Worm (Caenorhabditis elegans) whole organism, early embryonic: ENCODE results near the gene C50B6.9.

ENCODE experiments used
- B0310.2 ChIP-seq: sonication (generic microtip); optimal IDR thresholded peaks from 2 replicates; lab custom pipeline; 2016; ENCODE audit warnings: mild to moderate bottlenecking, missing genetic modification characterization, missing compliant biosample characterization
- F13C5.2 ChIP-seq: sonication (generic microtip); optimal IDR thresholded peaks from 2 replicates; lab custom pipeline; 2017; ENCODE audit warnings: mild to moderate bottlenecking, missing genetic modification characterization, inconsistent platforms, missing compliant biosample characterization
- aly-1 ChIP-seq: sonication (generic microtip); optimal IDR thresholded peaks from 2 replicates; lab custom pipeline; 2016; ENCODE audit warnings: missing genetic modification characterization, missing compliant biosample characterization
- ama-1 ChIP-seq: fragments of 150-350 bp; optimal IDR thresholded peaks from 2 replicates; lab custom pipeline; 2014
- ceh-13 ChIP-seq: fragments of 200-800 bp; sonication (Bioruptor generic); optimal IDR thresholded peaks from 2 replicates; lab custom pipeline; 2018; ENCODE audit warnings: mild to moderate bottlenecking, missing genetic modification characterization, missing compliant biosample characterization
- ceh-36 ChIP-seq: sonication (generic microtip); optimal IDR thresholded peaks from 2 replicates; lab custom pipeline; 2016; ENCODE audit warnings: missing genetic modification characterization, inconsistent platforms, missing compliant biosample characterization
- ets-7 ChIP-seq: sonication (generic microtip); optimal IDR thresholded peaks from 2 replicates; lab custom pipeline; 2016; ENCODE audit warnings: missing genotype, missing genetic modification characterization, missing compliant biosample characterization
- flt-1 ChIP-seq: fragments of 200-800 bp; sonication (Bioruptor generic); IDR thresholded peaks from 2 replicates; pipeline ENCODE4 v1.3.6; 2022; ENCODE audit warnings: missing genetic modification characterization, missing compliant biosample characterization
- hmbx-1 ChIP-seq: sonication (generic microtip); optimal IDR thresholded peaks from 2 replicates; lab custom pipeline; 2016; ENCODE audit warnings: mild to moderate bottlenecking, missing genetic modification characterization, missing compliant biosample characterization
- hmg-4 ChIP-seq: fragments of 200-800 bp; sonication (Bioruptor generic); optimal IDR thresholded peaks from 2 replicates; lab custom pipeline; 2018; ENCODE audit warnings: mild to moderate bottlenecking, missing genetic modification characterization, missing compliant biosample characterization
- hnd-1 ChIP-seq: sonication (generic microtip); optimal IDR thresholded peaks from 2 replicates; lab custom pipeline; 2016; ENCODE audit warnings: missing genetic modification characterization, missing compliant biosample characterization
- pes-1 ChIP-seq: fragments of 200-800 bp; sonication (Bioruptor generic); IDR thresholded peaks from 2 replicates; pipeline ENCODE4 v1.3.6; 2022; ENCODE audit warnings: missing genetic modification reagents, missing genetic modification characterization, missing compliant biosample characterization
- scrt-1 ChIP-seq: fragments of 200-800 bp; sonication (Bioruptor generic); IDR thresholded peaks from 2 replicates; pipeline ENCODE4 v1.3.6; 2022; ENCODE audit warnings: missing genetic modification characterization, missing compliant biosample characterization
- sea-1 ChIP-seq: fragments of 200-800 bp; sonication (Bioruptor generic); conservative IDR thresholded peaks from 2 replicates; pipeline ENCODE4 v1.3.6; 2022; ENCODE audit warnings: missing genetic modification characterization, missing compliant biosample characterization
- tbx-11 ChIP-seq: fragments of 200-800 bp; sonication (Bioruptor generic); IDR thresholded peaks from 2 replicates; pipeline ENCODE4 v1.3.6; 2022; ENCODE audit warnings: missing genetic modification characterization, missing compliant biosample characterization
- tbx-37 ChIP-seq: fragments of 200-800 bp; sonication (Bioruptor generic); conservative IDR thresholded peaks from 2 replicates; pipeline ENCODE4 v1.3.6; 2022; ENCODE audit warnings: missing genetic modification reagents, missing genetic modification characterization, missing compliant biosample characterization
- tra-4 ChIP-seq: sonication (generic microtip); optimal IDR thresholded peaks from 2 replicates; lab custom pipeline; 2017; ENCODE audit warnings: missing genetic modification characterization, missing compliant biosample characterization

The C50B6.9 gene

DNA sequence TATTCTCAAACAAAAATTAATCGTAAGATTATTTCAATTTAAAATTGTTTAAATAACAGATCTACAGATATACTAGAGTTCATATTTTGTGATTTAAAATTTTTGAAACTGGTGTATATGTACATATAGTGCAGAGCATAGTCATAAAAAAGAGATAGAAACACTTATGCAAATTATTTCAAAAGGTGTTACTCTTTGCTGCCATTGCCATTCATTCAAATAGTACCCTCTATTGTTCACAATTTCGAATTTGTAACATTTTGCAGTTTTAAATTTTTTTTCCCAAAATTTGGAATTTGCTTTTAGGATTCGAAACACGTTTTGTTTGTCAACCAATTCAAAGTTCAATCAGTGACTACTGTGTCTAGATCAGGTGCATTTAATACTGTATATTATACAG is 24.1 kb downstream of the C50B6.9 start, which contains the start of gene F32H5.4:
F32H5.4 (plus strand) TSS at position 301 of the 400 bp plus-strand sequence.
- no peak for TF ChIP-seq tbx-11 (GFP tag; lab: Robert Waterston, UW)
- TF ChIP-seq pes-1 = no peak
- TF ChIP-seq F13C5.2 (tag; lab: Kevin White, UChicago) = no peak
- TF ChIP-seq ceh-36 (tag; lab: Kevin White, UChicago) = no peak
- TF ChIP-seq hmbx-1 (tag; lab: Kevin White, UChicago) = no peak
- no peak for TF ChIP-seq sea-1 (GFP tag; lab: Robert Waterston, UW)
- TF ChIP-seq scrt-1 (GFP tag; lab: Robert Waterston, UW) = no peak
- no peak for TF ChIP-seq ets-7
- TF ChIP-seq tra-4 (tag; lab: Kevin White, UChicago) = no peak
- no peak for TF ChIP-seq tbx-37 (GFP tag; lab: Robert Waterston, UW)
- no peak for TF ChIP-seq ceh-13 (GFP tag; lab: Kevin White, UChicago)
- no peak for TF ChIP-seq flt-1
- TF ChIP-seq B0310.2 = no peak
- TF ChIP-seq hnd-1 = no peak
- TF ChIP-seq ama-1 = no peak

ce11 chrV:13363415-13363814 is 27.2 kb downstream of the C50B6.9 start, which contains the start of gene srg-46:
srg-46 (plus strand) TSS chrV:13363715.
- TF ChIP-seq hmg-4 = no peak
- TF ChIP-seq tra-4 (tag; lab: Kevin White, UChicago) = no peak
- no peak for TF ChIP-seq tbx-37 (GFP tag; lab: Robert Waterston, UW)
- no peak for TF ChIP-seq F13C5.2 (tag; lab: Kevin White, UChicago)
- no peak for TF ChIP-seq aly-1 (tag; lab: Kevin White, UChicago)
- TF ChIP-seq hmbx-1 (tag; lab: Kevin White, UChicago) = no peak
- no peak for TF ChIP-seq hnd-1
- TF ChIP-seq tbx-11 (GFP tag; lab: Robert Waterston, UW) = no peak
- TF ChIP-seq ceh-13 (GFP tag; lab: Kevin White, UChicago) = no peak
- no peak for TF ChIP-seq ama-1
- TF ChIP-seq B0310.2 = no peak
- TF ChIP-seq sea-1 (GFP tag; lab: Robert Waterston, UW) = no peak
- TF ChIP-seq scrt-1 (GFP tag; lab: Robert Waterston, UW) = no peak
- TF ChIP-seq pes-1 = no peak
- no peak for TF ChIP-seq ceh-36 (tag; lab: Kevin White, UChicago)
- no peak for TF ChIP-seq ets-7

ce11 chrV:13364227-13364626 is 28.1 kb downstream of the C50B6.9 start:
- TF ChIP-seq aly-1 (tag; lab: Kevin White, UChicago) (no peak), scrt-1 (GFP tag; lab: Robert Waterston, UW) (no peak), sea-1 (GFP tag; lab: Robert Waterston, UW) (no peak), hmg-4 (no peak), ceh-36 (tag; lab: Kevin White, UChicago) (no peak), B0310.2 (no peak), ets-7 (no peak), tbx-37 (GFP tag; lab: Robert Waterston, UW) (no peak), tbx-11 (GFP tag; lab: Robert Waterston, UW) (no peak), flt-1 (no peak), hnd-1 (no peak), ceh-13 (GFP tag; lab: Kevin White, UChicago) (no peak), tra-4 (tag; lab: Kevin White, UChicago) (no peak), hmbx-1 (tag; lab: Kevin White, UChicago) (no peak)

- no peak for TF ChIP-seq sea-1 (GFP tag; lab: Robert Waterston, UW)
- TF ChIP-seq ama-1 = no peak
- TF ChIP-seq flt-1 = no peak
- TF ChIP-seq aly-1 (tag; lab: Kevin White, UChicago) = no peak
- no peak for TF ChIP-seq hmbx-1 (tag; lab: Kevin White, UChicago)
- TF ChIP-seq hnd-1 = no peak
- no peak for TF ChIP-seq B0310.2
- no peak for TF ChIP-seq tbx-37 (GFP tag; lab: Robert Waterston, UW)
- TF ChIP-seq tra-4 (tag; lab: Kevin White, UChicago) = no peak
- TF ChIP-seq ets-7 = no peak
- TF ChIP-seq ceh-36 (tag; lab: Kevin White, UChicago) = no peak
- no peak for TF ChIP-seq F13C5.2 (tag; lab: Kevin White, UChicago)
- no peak for TF ChIP-seq tbx-11 (GFP tag; lab: Robert Waterston, UW)
- no peak for TF ChIP-seq ceh-13 (GFP tag; lab: Kevin White, UChicago)
- no peak for TF ChIP-seq hmg-4
- no peak for TF ChIP-seq pes-1
- no peak for TF ChIP-seq scrt-1 (GFP tag; lab: Robert Waterston, UW)
Measured at ce11 chrV:13366488-13366887, 30.3 kb downstream of the C50B6.9 start.

DNA sequence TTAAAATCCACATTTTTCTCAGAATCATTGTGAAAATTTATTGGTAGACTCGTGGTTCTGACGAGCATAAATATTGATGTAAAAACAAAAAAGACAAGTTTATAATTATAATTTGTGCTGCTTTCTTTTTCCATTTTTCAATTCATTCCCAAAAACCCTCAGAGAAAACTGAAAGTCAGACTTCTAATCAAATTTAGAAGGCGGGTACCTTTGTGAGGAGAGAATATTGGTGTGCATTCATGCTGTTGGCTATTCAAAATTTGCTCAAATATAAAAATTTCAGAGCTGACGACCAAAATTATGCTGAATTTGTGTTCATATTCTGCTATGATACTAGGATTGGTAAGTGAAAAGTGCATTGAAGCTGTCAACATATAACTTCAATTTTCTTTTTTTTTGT is 30.9 kb downstream of the C50B6.9 start, which contains the start of gene srx-125:
srx-125 (plus strand) TSS at position 301 of the 400 bp plus-strand sequence.
- TF ChIP-seq hmbx-1 (tag; lab: Kevin White, UChicago) = no peak
- no peak for TF ChIP-seq flt-1
- TF ChIP-seq tbx-37 (GFP tag; lab: Robert Waterston, UW) = no peak
- no peak for TF ChIP-seq hnd-1
- TF ChIP-seq scrt-1 (GFP tag; lab: Robert Waterston, UW) = no peak
- TF ChIP-seq B0310.2 = no peak
- TF ChIP-seq ama-1 = no peak
- no peak for TF ChIP-seq tbx-11 (GFP tag; lab: Robert Waterston, UW)

- TF ChIP-seq hnd-1 (no peak), sea-1 (GFP tag; lab: Robert Waterston, UW) (no peak), hmg-4 (no peak)
Measured at ce11 chrV:13369663-13370062, 33.5 kb downstream of the C50B6.9 start.

ce11 chrV:13370265-13370664 is 34.1 kb downstream of the C50B6.9 start:
- no peak for TF ChIP-seq ama-1
- no peak for TF ChIP-seq sea-1 (GFP tag; lab: Robert Waterston, UW)
- no peak for TF ChIP-seq ets-7
- TF ChIP-seq hnd-1 = no peak

ce11 chrV:13371336-13371735 is 35.2 kb downstream of the C50B6.9 start:
- TF ChIP-seq hnd-1 (no peak), scrt-1 (GFP tag; lab: Robert Waterston, UW) (no peak), hmg-4 (no peak), ceh-13 (GFP tag; lab: Kevin White, UChicago) (no peak), F13C5.2 (tag; lab: Kevin White, UChicago) (no peak), aly-1 (tag; lab: Kevin White, UChicago) (no peak), tbx-11 (GFP tag; lab: Robert Waterston, UW) (no peak)
